Worm (Caenorhabditis elegans) whole organism, young adult: ENCODE measurements around the gene srp-7.

Experiments used
- ama-1 ChIP-seq, 3 experiments: fragments of 150-350 bp in 1 of 3; sonication (generic microtip) in 2 of 3; optimal IDR thresholded peaks; 2 replicates each; lab custom pipeline; 2014 to 2018; ENCODE audit warnings: missing biosample characterization in 2 of 3, missing genetic modification characterization in 2 of 3, missing genetic modification reagents in 2 of 3
- attf-6 ChIP-seq: fragments of 200-800 bp; sonication (Bioruptor generic); IDR thresholded peaks from 2 replicates; pipeline ENCODE4 v1.3.6; 2022; ENCODE audit warnings: missing genetic modification reagents, missing genetic modification characterization, missing compliant biosample characterization
- nhr-179 ChIP-seq: sonication (generic microtip); optimal IDR thresholded peaks from 2 replicates; lab custom pipeline; 2016; ENCODE audit warnings: mild to moderate bottlenecking, missing genetic modification characterization, missing compliant biosample characterization

DNA sequence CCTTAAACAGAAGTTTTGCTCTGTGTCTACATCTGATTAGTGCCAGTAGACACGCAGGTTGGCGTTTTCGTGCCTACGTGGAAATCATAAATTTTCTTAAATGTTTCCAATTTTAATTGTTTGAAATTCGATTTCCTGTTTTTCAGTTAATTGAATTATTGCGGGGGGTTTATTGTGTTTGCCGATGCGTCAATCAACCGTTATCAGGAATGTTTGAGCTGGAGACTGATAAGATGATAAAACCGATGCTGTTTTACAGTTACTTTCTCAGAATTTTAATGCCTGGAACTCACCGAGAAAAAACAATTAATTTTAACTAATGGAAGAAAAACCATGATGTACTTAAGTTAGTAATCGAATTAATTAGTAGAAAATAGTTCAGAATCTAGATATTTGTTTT is 38.2 kb downstream of the srp-7 start:
- TF ChIP-seq ama-1 (optimal IDR thresholded peaks at IDR 0.05; lab: Kevin White, UChicago) (no peak), ama-1 (GFP tag; optimal IDR thresholded peaks at IDR 0.05; lab: Kevin White, UChicago) (no peak), nhr-179 (tag; lab: Kevin White, UChicago) (no peak), attf-6 (no peak)
